Worm (Caenorhabditis elegans) whole organism, L2 larva: Measurements from ENCODE around the gene uaf-1.

Experiments used
- ama-1 ChIP-seq: fragments of 150-350 bp; optimal IDR thresholded peaks from 2 replicates; lab custom pipeline; 2018; ENCODE audit warnings: inconsistent platforms
- nhr-25 ChIP-seq: fragments of 150-350 bp; sonication (generic microtip); optimal IDR thresholded peaks from 3 replicates; lab custom pipeline; 2014; ENCODE audit warnings: missing biosample characterization, missing genetic modification characterization

- no peak for TF ChIP-seq nhr-25
- TF ChIP-seq ama-1 (lab: Kevin White, UChicago): no peak
These were observed 39.6 kb upstream of the uaf-1 start, which contains the start of the genes F58B6.1 and acsd-1 for ce11 chrIII:1115793-1116516.
